Fruit fly (Drosophila melanogaster): ENCODE data around the gene Cda5.

Cda5 gene

dm6 chr2L:65354-65949 lies at the start of gene Cda5:
Gene Cda5 (minus strand): TSS chr2L:65404.
- TF ChIP-seq insv (optimal IDR thresholded peaks at IDR 0.05) = no peak
- TF ChIP-seq psq (optimal IDR thresholded peaks at IDR 0.05) = no peak
- no peak for TF ChIP-seq h (optimal IDR thresholded peaks at IDR 0.05)
- no peak for TF ChIP-seq Sin3A (optimal IDR thresholded peaks at IDR 0.05)
- TF ChIP-seq ttk (optimal IDR thresholded peaks at IDR 0.05) = no peak

DNA sequence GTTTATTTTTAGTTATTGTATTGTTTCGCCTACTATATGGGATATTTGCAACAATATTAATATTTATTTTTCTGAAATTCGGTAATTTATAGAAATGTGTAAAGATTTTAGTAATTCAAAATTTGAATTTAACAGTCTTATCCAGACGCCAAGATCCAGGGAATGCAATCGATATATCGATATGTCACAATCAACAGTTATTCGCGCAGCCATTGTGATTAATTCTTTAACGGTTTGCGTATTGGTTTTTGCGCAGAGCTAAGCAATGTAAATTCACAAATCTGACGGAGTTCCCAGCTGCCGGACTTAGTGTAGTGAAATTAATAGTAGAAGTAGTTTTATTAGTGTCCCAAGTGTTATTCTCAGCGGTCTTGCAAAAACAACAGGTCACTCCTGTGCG lies 49.2 kb upstream of the Cda5 start, which contains the start of gene ND-15:
Gene ND-15 (plus strand): TSS at position 298 of the 400 bp plus-strand sequence.
- no peak for TF ChIP-seq ttk (optimal IDR thresholded peaks at IDR 0.05)
- TF ChIP-seq Myc (optimal IDR thresholded peaks at IDR 0.05) = no peak
- TF ChIP-seq insv (optimal IDR thresholded peaks at IDR 0.05) = no peak
- TF ChIP-seq psq (optimal IDR thresholded peaks at IDR 0.05) = no peak
- no peak for TF ChIP-seq Sin3A (optimal IDR thresholded peaks at IDR 0.05)
- no peak for TF ChIP-seq h (optimal IDR thresholded peaks at IDR 0.05)

dm6 chr2L:110046-110445 lies 44.8 kb upstream of the Cda5 start:
- TF ChIP-seq psq (optimal IDR thresholded peaks at IDR 0.05) = no peak
- TF ChIP-seq Myc (optimal IDR thresholded peaks at IDR 0.05) = no peak
- no peak for TF ChIP-seq Sin3A (optimal IDR thresholded peaks at IDR 0.05)
- TF ChIP-seq h (optimal IDR thresholded peaks at IDR 0.05) = no peak
- no peak for TF ChIP-seq insv (optimal IDR thresholded peaks at IDR 0.05)
- no peak for TF ChIP-seq ttk (optimal IDR thresholded peaks at IDR 0.05)

- TF ChIP-seq Myc (optimal IDR thresholded peaks at IDR 0.05) = no peak
- TF ChIP-seq h (optimal IDR thresholded peaks at IDR 0.05) = no peak
- TF ChIP-seq Sin3A (optimal IDR thresholded peaks at IDR 0.05) = no peak
- TF ChIP-seq insv (optimal IDR thresholded peaks at IDR 0.05) = no peak
- no peak for TF ChIP-seq psq (optimal IDR thresholded peaks at IDR 0.05)
- no peak for TF ChIP-seq ttk (optimal IDR thresholded peaks at IDR 0.05)
These were observed 44.0 kb upstream of the Cda5 start for dm6 chr2L:109098-109799.

DNA sequence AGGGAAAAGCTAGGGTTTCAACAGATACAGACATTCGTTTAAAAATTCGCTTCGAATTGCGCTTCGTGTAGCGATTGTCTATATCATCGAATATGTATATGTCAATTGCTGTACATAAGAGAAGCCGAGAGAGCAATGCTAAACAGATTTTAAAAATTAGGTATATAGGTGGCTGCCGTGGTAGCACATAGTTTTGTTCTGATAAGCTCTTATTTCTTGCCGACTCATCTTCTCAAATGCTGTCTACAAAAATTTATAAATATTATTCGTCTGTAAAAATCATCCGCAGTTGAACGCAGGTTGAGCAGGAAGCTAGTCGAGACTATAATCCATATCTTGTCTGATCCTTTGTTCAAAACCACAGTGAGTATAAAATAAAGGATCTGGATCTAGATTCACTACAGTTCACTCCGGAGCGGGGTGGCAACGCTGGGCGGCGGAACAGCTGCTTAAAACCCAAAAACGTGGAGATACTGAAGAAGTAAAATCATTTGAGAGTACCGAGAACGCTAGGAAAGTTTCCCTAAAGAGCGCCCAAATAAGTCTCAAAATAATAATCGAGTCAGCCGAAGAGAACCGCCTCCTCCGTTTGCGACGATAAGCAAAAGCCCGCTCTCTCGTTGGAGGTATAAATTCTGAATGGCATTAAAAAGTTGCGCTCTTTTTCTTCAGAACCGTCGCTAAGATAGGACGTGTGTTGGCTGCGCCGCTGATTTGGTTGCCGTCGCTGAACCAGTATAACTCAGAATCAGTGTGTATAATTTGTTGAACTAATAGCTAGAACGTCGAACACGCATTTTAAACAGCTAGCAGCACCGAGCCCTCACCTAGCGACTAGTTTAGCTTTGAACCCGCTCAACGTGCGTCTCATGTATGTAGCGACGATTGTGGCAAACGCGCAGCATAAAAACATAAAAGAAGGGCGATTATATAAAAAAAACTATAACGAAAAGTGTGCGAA lies 42.6 kb upstream of the Cda5 start:
- TF ChIP-seq Sin3A (optimal IDR thresholded peaks at IDR 0.05) = no peak
- no peak for TF ChIP-seq insv (optimal IDR thresholded peaks at IDR 0.05)
- TF ChIP-seq psq (optimal IDR thresholded peaks at IDR 0.05) = no peak
- TF ChIP-seq Myc (optimal IDR thresholded peaks at IDR 0.05) = no peak
- no peak for TF ChIP-seq ttk (optimal IDR thresholded peaks at IDR 0.05)
- no peak for TF ChIP-seq h (optimal IDR thresholded peaks at IDR 0.05)

DNA sequence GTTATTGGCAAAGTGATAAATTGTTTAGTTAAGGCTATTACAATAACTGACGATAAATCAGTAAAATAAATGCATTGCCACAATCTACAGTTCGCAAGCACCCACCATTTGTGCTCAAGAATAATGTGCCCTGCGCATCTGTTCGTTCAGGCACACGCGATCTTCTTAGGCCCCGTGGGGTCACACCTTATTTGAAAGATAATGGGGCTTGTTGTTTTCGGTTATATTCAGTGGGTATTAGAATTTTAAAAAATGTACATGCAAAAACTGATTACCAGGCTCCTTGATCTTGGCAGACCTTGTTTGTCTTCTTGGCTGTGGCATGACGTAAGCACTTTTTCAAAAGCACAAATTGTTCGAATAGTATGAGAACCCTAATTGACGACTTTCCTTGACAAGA lies 41.8 kb upstream of the Cda5 start:
- TF ChIP-seq psq (optimal IDR thresholded peaks at IDR 0.05) (no peak), Sin3A (optimal IDR thresholded peaks at IDR 0.05) (no peak), h (optimal IDR thresholded peaks at IDR 0.05) (no peak), ttk (optimal IDR thresholded peaks at IDR 0.05) (no peak), Myc (optimal IDR thresholded peaks at IDR 0.05) (no peak), insv (optimal IDR thresholded peaks at IDR 0.05) (no peak)

DNA sequence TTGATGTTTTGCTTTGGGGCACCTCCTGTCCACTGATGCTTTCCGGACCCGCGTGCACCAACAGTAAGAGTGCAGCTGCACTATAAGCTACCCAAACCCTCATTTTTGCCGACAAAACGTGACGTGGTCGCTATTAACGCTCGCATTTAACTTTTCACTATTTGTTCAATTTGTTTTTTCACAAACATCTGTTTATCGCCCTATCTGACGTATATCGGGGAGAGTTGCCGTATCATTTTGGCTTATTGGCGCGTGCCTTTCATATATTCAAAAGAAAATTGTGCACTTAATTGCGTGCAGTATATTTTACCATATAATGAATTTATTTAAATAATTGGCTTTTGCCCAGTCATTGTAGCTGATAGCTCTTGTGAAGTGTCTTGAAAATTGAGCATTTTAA lies 41.3 kb upstream of the Cda5 start, which contains the start of the genes Nhe1 and Sam-S:
Gene Nhe1 (minus strand): TSS at position 193 of the 400 bp plus-strand sequence.
Gene Sam-S (plus strand): TSS at position 364 of the 400 bp plus-strand sequence.
- TF ChIP-seq Myc (optimal IDR thresholded peaks at IDR 0.05) (no peak), Sin3A (optimal IDR thresholded peaks at IDR 0.05) (no peak), psq (optimal IDR thresholded peaks at IDR 0.05) (no peak), h (optimal IDR thresholded peaks at IDR 0.05) (no peak), ttk (optimal IDR thresholded peaks at IDR 0.05) (no peak), insv (optimal IDR thresholded peaks at IDR 0.05) (no peak)

DNA sequence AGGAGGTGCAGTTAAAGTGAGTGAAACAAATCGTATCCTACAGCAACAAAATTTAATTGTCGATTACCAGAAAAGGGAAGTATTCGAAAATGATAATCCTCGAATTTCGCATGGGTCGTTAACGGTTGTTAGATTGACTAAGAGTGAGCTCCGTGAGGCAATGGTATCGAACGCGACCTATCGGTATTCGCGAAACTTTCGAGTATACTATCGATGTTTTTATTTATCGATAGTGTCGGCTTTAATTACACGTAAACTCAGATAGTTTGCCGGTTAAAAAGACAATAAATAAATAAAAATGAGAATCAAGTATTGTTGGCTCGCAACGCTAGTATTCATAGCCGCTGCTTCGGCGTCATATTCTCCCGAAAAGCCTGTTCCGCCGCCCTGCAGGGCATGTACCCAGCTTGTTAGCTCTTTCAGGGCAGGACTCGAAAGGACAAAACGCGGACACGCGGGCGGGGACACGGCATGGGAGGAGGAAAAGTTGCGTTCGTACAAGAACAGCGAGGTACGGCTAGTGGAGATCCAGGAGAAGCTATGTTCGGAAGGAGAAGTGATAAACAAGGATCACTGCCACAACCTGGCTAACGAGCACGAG lies 37.1 kb upstream of the Cda5 start, which contains the start of gene Creld:
Gene Creld (plus strand): TSS at position 220 of the 601 bp plus-strand sequence.
- TF ChIP-seq psq (optimal IDR thresholded peaks at IDR 0.05) (no peak), insv (optimal IDR thresholded peaks at IDR 0.05) (no peak), Myc (optimal IDR thresholded peaks at IDR 0.05) (no peak), h (optimal IDR thresholded peaks at IDR 0.05) (no peak), Sin3A (optimal IDR thresholded peaks at IDR 0.05) (no peak), ttk (optimal IDR thresholded peaks at IDR 0.05) (no peak)

DNA sequence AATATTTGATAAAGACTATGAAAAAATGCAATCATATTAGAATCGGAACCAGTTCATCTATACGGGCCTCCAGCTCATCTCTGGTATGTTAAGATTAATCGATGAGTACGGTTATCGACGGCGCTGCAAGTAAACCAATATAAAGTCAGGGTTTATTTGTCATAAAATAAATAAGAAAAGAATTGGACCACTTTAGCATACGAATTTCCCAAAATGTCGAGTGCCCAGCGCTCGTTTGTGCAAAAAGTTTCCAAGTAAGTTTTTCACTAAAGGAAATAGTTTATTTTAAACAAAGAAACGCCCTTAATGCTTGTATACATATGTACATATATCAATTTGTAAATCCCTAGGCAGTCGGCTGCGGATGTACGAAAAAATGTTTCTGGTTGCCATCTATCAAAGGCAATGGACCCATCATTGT lies 29.4 kb upstream of the Cda5 start, which contains the start of gene Zir:
Gene Zir (plus strand): TSS at position 101 of the 421 bp plus-strand sequence.
- TF ChIP-seq Myc (optimal IDR thresholded peaks at IDR 0.05) (no peak), insv (optimal IDR thresholded peaks at IDR 0.05) (no peak), ttk (optimal IDR thresholded peaks at IDR 0.05) (no peak), psq (optimal IDR thresholded peaks at IDR 0.05) (no peak), Sin3A (optimal IDR thresholded peaks at IDR 0.05) (no peak), h (optimal IDR thresholded peaks at IDR 0.05) (no peak)

dm6 chr2L:94096-94495 lies 28.9 kb upstream of the Cda5 start:
- no peak for TF ChIP-seq psq (optimal IDR thresholded peaks at IDR 0.05)
- no peak for TF ChIP-seq Sin3A (optimal IDR thresholded peaks at IDR 0.05)
- no peak for TF ChIP-seq Myc (optimal IDR thresholded peaks at IDR 0.05)
- TF ChIP-seq h (optimal IDR thresholded peaks at IDR 0.05) = no peak
- no peak for TF ChIP-seq ttk (optimal IDR thresholded peaks at IDR 0.05)
- no peak for TF ChIP-seq insv (optimal IDR thresholded peaks at IDR 0.05)

DNA sequence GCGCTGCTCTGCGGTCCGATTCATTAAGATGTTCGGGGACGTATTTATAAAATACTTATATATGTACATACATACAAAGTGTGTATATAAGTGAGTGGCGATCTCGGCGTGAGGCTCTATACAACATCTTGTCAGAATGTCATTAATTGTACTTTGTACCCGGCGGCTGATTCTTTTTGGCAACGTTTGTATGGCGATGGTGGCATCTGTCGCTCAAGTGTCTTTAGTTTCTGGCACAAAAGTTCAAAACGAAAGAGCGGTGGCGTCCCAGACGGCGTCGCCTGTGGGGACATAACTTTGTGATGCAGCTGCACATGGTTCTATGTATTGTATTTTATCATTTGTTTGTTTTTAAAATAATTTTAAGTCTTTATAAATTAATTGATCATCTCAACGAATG lies 27.8 kb upstream of the Cda5 start:
- TF ChIP-seq Sin3A (optimal IDR thresholded peaks at IDR 0.05) = no peak
- TF ChIP-seq insv (optimal IDR thresholded peaks at IDR 0.05) = no peak
- TF ChIP-seq Myc (optimal IDR thresholded peaks at IDR 0.05) = no peak
- no peak for TF ChIP-seq psq (optimal IDR thresholded peaks at IDR 0.05)
- no peak for TF ChIP-seq h (optimal IDR thresholded peaks at IDR 0.05)
- no peak for TF ChIP-seq ttk (optimal IDR thresholded peaks at IDR 0.05)
